Worm (Caenorhabditis elegans) whole organism, early embryonic: ENCODE results near the gene B0554.1.

Source experiments
- B0310.2 ChIP-seq: sonication (generic microtip); optimal IDR thresholded peaks from 2 replicates; lab custom pipeline; 2016; ENCODE audit warnings: mild to moderate bottlenecking, missing genetic modification characterization, missing compliant biosample characterization
- F13C5.2 ChIP-seq: sonication (generic microtip); optimal IDR thresholded peaks from 2 replicates; lab custom pipeline; 2017; ENCODE audit warnings: mild to moderate bottlenecking, missing genetic modification characterization, inconsistent platforms, missing compliant biosample characterization
- aly-1 ChIP-seq: sonication (generic microtip); optimal IDR thresholded peaks from 2 replicates; lab custom pipeline; 2016; ENCODE audit warnings: missing genetic modification characterization, missing compliant biosample characterization
- ama-1 ChIP-seq: fragments of 150-350 bp; optimal IDR thresholded peaks from 2 replicates; lab custom pipeline; 2014
- ceh-13 ChIP-seq: fragments of 200-800 bp; sonication (Bioruptor generic); optimal IDR thresholded peaks from 2 replicates; lab custom pipeline; 2018; ENCODE audit warnings: mild to moderate bottlenecking, missing genetic modification characterization, missing compliant biosample characterization
- ceh-36 ChIP-seq: sonication (generic microtip); optimal IDR thresholded peaks from 2 replicates; lab custom pipeline; 2016; ENCODE audit warnings: missing genetic modification characterization, inconsistent platforms, missing compliant biosample characterization
- ets-7 ChIP-seq: sonication (generic microtip); optimal IDR thresholded peaks from 2 replicates; lab custom pipeline; 2016; ENCODE audit warnings: missing genotype, missing genetic modification characterization, missing compliant biosample characterization
- flt-1 ChIP-seq: fragments of 200-800 bp; sonication (Bioruptor generic); IDR thresholded peaks from 2 replicates; pipeline ENCODE4 v1.3.6; 2022; ENCODE audit warnings: missing genetic modification characterization, missing compliant biosample characterization
- hmbx-1 ChIP-seq: sonication (generic microtip); optimal IDR thresholded peaks from 2 replicates; lab custom pipeline; 2016; ENCODE audit warnings: mild to moderate bottlenecking, missing genetic modification characterization, missing compliant biosample characterization
- hmg-4 ChIP-seq: fragments of 200-800 bp; sonication (Bioruptor generic); optimal IDR thresholded peaks from 2 replicates; lab custom pipeline; 2018; ENCODE audit warnings: mild to moderate bottlenecking, missing genetic modification characterization, missing compliant biosample characterization
- hnd-1 ChIP-seq: sonication (generic microtip); optimal IDR thresholded peaks from 2 replicates; lab custom pipeline; 2016; ENCODE audit warnings: missing genetic modification characterization, missing compliant biosample characterization
- pes-1 ChIP-seq: fragments of 200-800 bp; sonication (Bioruptor generic); IDR thresholded peaks from 2 replicates; pipeline ENCODE4 v1.3.6; 2022; ENCODE audit warnings: missing genetic modification reagents, missing genetic modification characterization, missing compliant biosample characterization
- scrt-1 ChIP-seq: fragments of 200-800 bp; sonication (Bioruptor generic); IDR thresholded peaks from 2 replicates; pipeline ENCODE4 v1.3.6; 2022; ENCODE audit warnings: missing genetic modification characterization, missing compliant biosample characterization
- sea-1 ChIP-seq: fragments of 200-800 bp; sonication (Bioruptor generic); conservative IDR thresholded peaks from 2 replicates; pipeline ENCODE4 v1.3.6; 2022; ENCODE audit warnings: missing genetic modification characterization, missing compliant biosample characterization
- tbx-11 ChIP-seq: fragments of 200-800 bp; sonication (Bioruptor generic); IDR thresholded peaks from 2 replicates; pipeline ENCODE4 v1.3.6; 2022; ENCODE audit warnings: missing genetic modification characterization, missing compliant biosample characterization
- tbx-37 ChIP-seq: fragments of 200-800 bp; sonication (Bioruptor generic); conservative IDR thresholded peaks from 2 replicates; pipeline ENCODE4 v1.3.6; 2022; ENCODE audit warnings: missing genetic modification reagents, missing genetic modification characterization, missing compliant biosample characterization
- tra-4 ChIP-seq: sonication (generic microtip); optimal IDR thresholded peaks from 2 replicates; lab custom pipeline; 2017; ENCODE audit warnings: missing genetic modification characterization, missing compliant biosample characterization

Gene B0554.1

ce11 chrV:462263-462662 lies 24.1 kb downstream of the B0554.1 start, which contains the start of gene nhr-202:
Gene nhr-202 (plus strand): TSS chrV:462588.
- TF ChIP-seq F13C5.2 (tag; lab: Kevin White, UChicago) (no peak), ets-7 (no peak), hmg-4 (GFP tag; lab: Kevin White, UChicago) (no peak), tra-4 (tag; lab: Kevin White, UChicago) (no peak), scrt-1 (GFP tag; lab: Robert Waterston, UW) (no peak), hnd-1 (no peak), tbx-11 (no peak), flt-1 (no peak), sea-1 (GFP tag; lab: Robert Waterston, UW) (no peak), ceh-13 (GFP tag; lab: Kevin White, UChicago) (no peak)

ce11 chrV:464800-465199 lies 26.6 kb downstream of the B0554.1 start, which contains the start of gene nhr-201:
Gene nhr-201 (plus strand): TSS chrV:464828.
- no peak for TF ChIP-seq F13C5.2 (tag; lab: Kevin White, UChicago)
- TF ChIP-seq flt-1 = no peak
- no peak for TF ChIP-seq ceh-13 (GFP tag; lab: Kevin White, UChicago)
- no peak for TF ChIP-seq scrt-1 (GFP tag; lab: Robert Waterston, UW)
- no peak for TF ChIP-seq ets-7
- TF ChIP-seq aly-1 (tag; lab: Kevin White, UChicago) = no peak
- TF ChIP-seq sea-1 (GFP tag; lab: Robert Waterston, UW) = no peak

- no peak for TF ChIP-seq flt-1
- TF ChIP-seq tbx-11 = no peak
- TF ChIP-seq scrt-1 (GFP tag; lab: Robert Waterston, UW) = no peak
- TF ChIP-seq hmbx-1 (tag; lab: Kevin White, UChicago) = no peak
- no peak for TF ChIP-seq aly-1 (tag; lab: Kevin White, UChicago)
- no peak for TF ChIP-seq hnd-1
- no peak for TF ChIP-seq ceh-13 (GFP tag; lab: Kevin White, UChicago)
Measured at ce11 chrV:465355-465754, 27.2 kb downstream of the B0554.1 start.

- TF ChIP-seq tra-4 (tag; lab: Kevin White, UChicago) = no peak
- TF ChIP-seq ets-7 = no peak
- TF ChIP-seq tbx-11 = no peak
- TF ChIP-seq hmbx-1 (tag; lab: Kevin White, UChicago) = no peak
- no peak for TF ChIP-seq flt-1
- no peak for TF ChIP-seq aly-1 (tag; lab: Kevin White, UChicago)
- no peak for TF ChIP-seq pes-1 (GFP tag; lab: Robert Waterston, UW)
- TF ChIP-seq scrt-1 (GFP tag; lab: Robert Waterston, UW) = no peak
- no peak for TF ChIP-seq ceh-36
- no peak for TF ChIP-seq F13C5.2 (tag; lab: Kevin White, UChicago)
- no peak for TF ChIP-seq sea-1 (GFP tag; lab: Robert Waterston, UW)
- TF ChIP-seq ama-1 (lab: Kevin White, UChicago) = no peak
- TF ChIP-seq hnd-1 = no peak
Measured at ce11 chrV:467507-467906, 29.3 kb downstream of the B0554.1 start.

- TF ChIP-seq tbx-37 (GFP tag; lab: Robert Waterston, UW) = no peak
- TF ChIP-seq sea-1 (GFP tag; lab: Robert Waterston, UW) = no peak
- no peak for TF ChIP-seq ama-1 (lab: Kevin White, UChicago)
- TF ChIP-seq pes-1 (GFP tag; lab: Robert Waterston, UW) = no peak
- no peak for TF ChIP-seq hmg-4 (GFP tag; lab: Kevin White, UChicago)
- TF ChIP-seq ceh-36 = no peak
- no peak for TF ChIP-seq hmbx-1 (tag; lab: Kevin White, UChicago)
- no peak for TF ChIP-seq aly-1 (tag; lab: Kevin White, UChicago)
- no peak for TF ChIP-seq scrt-1 (GFP tag; lab: Robert Waterston, UW)
- no peak for TF ChIP-seq ets-7
- TF ChIP-seq F13C5.2 (tag; lab: Kevin White, UChicago) = no peak
- TF ChIP-seq hnd-1 = no peak
- no peak for TF ChIP-seq tbx-11
- no peak for TF ChIP-seq flt-1
- no peak for TF ChIP-seq B0310.2 (tag; lab: Kevin White, UChicago)
- TF ChIP-seq tra-4 (tag; lab: Kevin White, UChicago) = no peak
- no peak for TF ChIP-seq ceh-13 (GFP tag; lab: Kevin White, UChicago)
Measured at ce11 chrV:468460-468859, 30.3 kb downstream of the B0554.1 start, which contains the start of gene srbc-57. Gene srbc-57 (minus strand): TSS chrV:468560.

ce11 chrV:472589-472988 lies 34.4 kb downstream of the B0554.1 start, which contains the start of gene srt-31:
Gene srt-31 (plus strand): TSS chrV:472889.
- no peak for TF ChIP-seq ceh-36
- TF ChIP-seq ama-1 (lab: Kevin White, UChicago) = no peak
- no peak for TF ChIP-seq hmbx-1 (tag; lab: Kevin White, UChicago)
- no peak for TF ChIP-seq scrt-1 (GFP tag; lab: Robert Waterston, UW)
- TF ChIP-seq tbx-37 (GFP tag; lab: Robert Waterston, UW) = no peak
- no peak for TF ChIP-seq tra-4 (tag; lab: Kevin White, UChicago)
- TF ChIP-seq B0310.2 (tag; lab: Kevin White, UChicago) = no peak
- no peak for TF ChIP-seq hnd-1
- no peak for TF ChIP-seq pes-1 (GFP tag; lab: Robert Waterston, UW)
- no peak for TF ChIP-seq sea-1 (GFP tag; lab: Robert Waterston, UW)
- TF ChIP-seq hmg-4 (GFP tag; lab: Kevin White, UChicago) = no peak
- no peak for TF ChIP-seq ceh-13 (GFP tag; lab: Kevin White, UChicago)
- TF ChIP-seq tbx-11 = no peak
- no peak for TF ChIP-seq flt-1
- no peak for TF ChIP-seq F13C5.2 (tag; lab: Kevin White, UChicago)
- TF ChIP-seq aly-1 (tag; lab: Kevin White, UChicago) = no peak
- no peak for TF ChIP-seq ets-7

ce11 chrV:474516-474915 lies 36.3 kb downstream of the B0554.1 start, which contains the start of gene nhr-99:
Gene nhr-99 (plus strand): TSS chrV:474778.
- TF ChIP-seq tbx-37 (GFP tag; lab: Robert Waterston, UW) = no peak
- TF ChIP-seq tbx-11 = no peak
- TF ChIP-seq ceh-36 = no peak
